Worm (Caenorhabditis elegans): ENCODE data around the gene T21B4.3.

DNA sequence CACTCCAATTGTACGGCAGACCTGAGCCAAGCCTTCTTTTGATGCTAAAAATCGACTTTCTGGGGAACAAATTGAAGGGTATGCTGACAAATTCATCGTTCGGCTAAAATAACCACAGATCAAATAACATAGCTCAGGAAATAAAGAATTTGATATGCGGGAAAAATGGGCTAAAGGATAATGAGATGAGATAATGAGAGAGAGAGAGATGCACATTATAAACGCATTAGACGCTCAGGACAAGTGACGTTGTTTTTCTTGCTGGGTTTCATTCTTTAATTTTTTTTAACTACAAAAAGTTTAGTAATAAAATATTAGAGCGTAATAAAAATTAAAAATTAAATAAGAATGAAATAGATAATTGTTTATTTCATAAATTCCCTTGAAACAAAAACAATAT, 17.7 kb upstream of the T21B4.3 start, which contains the start of gene srh-69:
- TF ChIP-seq elt-3 (tag; optimal IDR thresholded peaks at IDR 0.05), result no peak
- no peak for TF ChIP-seq sem-2 (GFP tag; optimal IDR thresholded peaks at IDR 0.05)
- no peak for TF ChIP-seq nhr-76 (tag; optimal IDR thresholded peaks at IDR 0.05)
- TF ChIP-seq sptf-1 (tag; optimal IDR thresholded peaks at IDR 0.05), result no peak
- TF ChIP-seq blmp-1 (tag; optimal IDR thresholded peaks at IDR 0.05), result no peak
- no peak for TF ChIP-seq lin-13 (tag; optimal IDR thresholded peaks at IDR 0.05)
- TF ChIP-seq snpc-4 (tag; optimal IDR thresholded peaks at IDR 0.05), result no peak
